Fruit fly (Drosophila melanogaster): Measurements from ENCODE around the gene Cpr65Ay.

The Cpr65Ay gene

dm6 chr3L:6108264-6109060, 50.0 kb downstream of the Cpr65Ay start (continued):
- no peak for TF ChIP-seq CG2678 (tag; optimal IDR thresholded peaks at IDR 0.05)
- no peak for TF ChIP-seq CG8290 (GFP tag; optimal IDR thresholded peaks at IDR 0.05)
- TF ChIP-seq CG8290 (tag; optimal IDR thresholded peaks at IDR 0.05), result no peak
- TF ChIP-seq YL-1 (GFP tag; optimal IDR thresholded peaks at IDR 0.05), result no peak
- peak; percentile 8 for TF ChIP-seq Sox102F (GFP tag; optimal IDR thresholded peaks at IDR 0.05)
- TF ChIP-seq Eip74EF (GFP tag; optimal IDR thresholded peaks at IDR 0.05), result no peak
- TF ChIP-seq bab2 (GFP tag; optimal IDR thresholded peaks at IDR 0.05), result no peak
- TF ChIP-seq CG11085 (GFP tag; IDR thresholded peaks at IDR 0.05), result no peak
- TF ChIP-seq Sry-δ (GFP tag; optimal IDR thresholded peaks at IDR 0.05), result no peak
- no peak for TF ChIP-seq CG1602 (GFP tag; optimal IDR thresholded peaks at IDR 0.05)
- TF ChIP-seq CG8089 (GFP tag; optimal IDR thresholded peaks at IDR 0.05), result no peak
- no peak for TF ChIP-seq CG17912 (GFP tag; optimal IDR thresholded peaks at IDR 0.05)
- TF ChIP-seq Blimp-1 (GFP tag; optimal IDR thresholded peaks at IDR 0.05), result peak; percentile 47
- no peak for TF ChIP-seq crol (GFP tag; IDR thresholded peaks at IDR 0.05)
- TF ChIP-seq dmrt99B (tag; optimal IDR thresholded peaks at IDR 0.05), result peak; percentile 28
- no peak for TF ChIP-seq tx (GFP tag; optimal IDR thresholded peaks at IDR 0.05)
- TF ChIP-seq en (GFP tag; optimal IDR thresholded peaks at IDR 0.05), result no peak
- no peak for TF ChIP-seq Xrp1 (GFP tag; IDR thresholded peaks at IDR 0.05)
- no peak for TF ChIP-seq CG7987 (GFP tag; optimal IDR thresholded peaks at IDR 0.05)
- no peak for TF ChIP-seq HmgD (GFP tag; optimal IDR thresholded peaks at IDR 0.05)
- no peak for TF ChIP-seq unc-4 (GFP tag; IDR thresholded peaks at IDR 0.05; ENCODE audit: partially characterized antibody)
- no peak for TF ChIP-seq Awh (GFP tag; IDR thresholded peaks at IDR 0.05)
- peak; percentile 100 for TF ChIP-seq Hey (tag; optimal IDR thresholded peaks at IDR 0.05)
- TF ChIP-seq trem (tag; optimal IDR thresholded peaks at IDR 0.05), result peak; percentile 11
- TF ChIP-seq CG14710 (tag; optimal IDR thresholded peaks at IDR 0.05), result peak; percentile 50
- no peak for TF ChIP-seq HHEX (GFP tag; optimal IDR thresholded peaks at IDR 0.05)
- no peak for TF ChIP-seq CG4328 (GFP tag; optimal IDR thresholded peaks at IDR 0.05)
- peak; percentile 19 for TF ChIP-seq tap (tag; optimal IDR thresholded peaks at IDR 0.05)
- no peak for TF ChIP-seq D (optimal IDR thresholded peaks at IDR 0.05)
- peak; percentile 27 for TF ChIP-seq D (GFP tag; optimal IDR thresholded peaks at IDR 0.05)
- TF ChIP-seq CG31388 (GFP tag; optimal IDR thresholded peaks at IDR 0.05), result no peak
- peak; percentile 37 for TF ChIP-seq Med (GFP tag)
- peak in 1 of 3 experiments; percentile 45 for TF ChIP-seq lola (GFP tag; optimal IDR thresholded peaks at IDR 0.05)
- TF ChIP-seq Elba2 (GFP tag; optimal IDR thresholded peaks at IDR 0.05), result no peak
- TF ChIP-seq fd96Cb (tag; optimal IDR thresholded peaks at IDR 0.05), result peak; percentile 19
- no peak for TF ChIP-seq E2f1 (GFP tag; IDR thresholded peaks at IDR 0.05)
- TF ChIP-seq CG7839 (tag; optimal IDR thresholded peaks at IDR 0.05), result peak; percentile 19
- TF ChIP-seq CG18262 (tag; optimal IDR thresholded peaks at IDR 0.05), result peak; percentile 57
- no peak for TF ChIP-seq CG12155 (GFP tag; optimal IDR thresholded peaks at IDR 0.05)
- peak; percentile 10 for TF ChIP-seq CG13424 (tag; optimal IDR thresholded peaks at IDR 0.05)
- TF ChIP-seq sens (GFP tag), result peak; percentile 6
- no peak for TF ChIP-seq btn (GFP tag; optimal IDR thresholded peaks at IDR 0.05)
- TF ChIP-seq dmrt11E (tag; optimal IDR thresholded peaks at IDR 0.05), result peak; percentile 40
- no peak for TF ChIP-seq CG17328 (GFP tag; IDR thresholded peaks at IDR 0.05)
- TF ChIP-seq HLH54F (GFP tag; optimal IDR thresholded peaks at IDR 0.05), result no peak
- peak; percentile 54 for TF ChIP-seq CG10979 (tag; optimal IDR thresholded peaks at IDR 0.05)
- TF ChIP-seq dati (GFP tag; IDR thresholded peaks at IDR 0.05), result no peak
- no peak for TF ChIP-seq pfk (GFP tag; optimal IDR thresholded peaks at IDR 0.05)
- no peak for TF ChIP-seq Neu2 (GFP tag; optimal IDR thresholded peaks at IDR 0.05; ENCODE audit: borderline replicate concordance)
- peak; percentile 44 for TF ChIP-seq Sox100B (GFP tag; optimal IDR thresholded peaks at IDR 0.05)
